Fruit fly (Drosophila melanogaster): Measurements from ENCODE around the gene SclB.

DNA sequence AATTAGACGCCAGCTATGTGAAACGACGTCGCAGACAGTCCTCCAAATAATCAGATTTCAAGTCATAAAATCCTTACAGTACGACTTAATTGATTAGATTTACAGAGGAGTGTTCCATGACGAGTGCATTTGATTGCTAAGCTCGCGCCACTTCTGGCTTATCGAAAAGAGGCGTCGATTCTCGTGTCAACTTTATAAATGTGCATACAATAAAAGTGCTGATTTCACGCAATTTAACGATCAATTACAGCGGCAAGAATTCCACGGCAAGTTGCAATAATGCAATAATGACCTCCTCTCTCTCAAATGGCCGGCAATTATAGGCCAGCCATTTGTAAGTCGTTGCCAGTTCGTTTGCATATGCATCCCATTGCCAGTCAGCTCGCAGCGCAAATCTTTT, 44.6 kb downstream of the SclB start:
- no peak for TF ChIP-seq Sp1 (GFP tag; optimal IDR thresholded peaks at IDR 0.05)
- TF ChIP-seq CG9705 (GFP tag; optimal IDR thresholded peaks at IDR 0.05): no peak
- TF ChIP-seq ey (GFP tag; optimal IDR thresholded peaks at IDR 0.05): no peak
- no peak for TF ChIP-seq pan (optimal IDR thresholded peaks at IDR 0.05)
- TF ChIP-seq woc (GFP tag; optimal IDR thresholded peaks at IDR 0.05): no peak
- TF ChIP-seq dsf (GFP tag; optimal IDR thresholded peaks at IDR 0.05; ENCODE audit: borderline replicate concordance): no peak
- no peak for TF ChIP-seq psq (GFP tag; optimal IDR thresholded peaks at IDR 0.05)
- TF ChIP-seq Dfd (GFP tag; optimal IDR thresholded peaks at IDR 0.05): no peak
- TF ChIP-seq usp (GFP tag; optimal IDR thresholded peaks at IDR 0.05): no peak

All from whole organism, wandering third instar larva.